Fruit fly (Drosophila melanogaster): ENCODE data around the gene PGRP-SB1.
A peak's percentile ranks its signal among the peaks of the same experiment; 100 is the strongest.

PGRP-SB1 gene

dm6 chr3L:16709673-16710257, 18.0 kb downstream of the PGRP-SB1 start:
- peak; percentile 7 for TF ChIP-seq gem (tag; optimal IDR thresholded peaks at IDR 0.05)
- TF ChIP-seq sim (GFP tag; IDR thresholded peaks at IDR 0.05) = no peak
- TF ChIP-seq CG3163 (GFP tag; optimal IDR thresholded peaks at IDR 0.05) = no peak
- TF ChIP-seq Fer3 (tag; optimal IDR thresholded peaks at IDR 0.05) = no peak
- TF ChIP-seq chinmo (GFP tag; IDR thresholded peaks at IDR 0.05; ENCODE audit: partially characterized antibody) = peak; percentile 87
- no peak for TF ChIP-seq pb (GFP tag; optimal IDR thresholded peaks at IDR 0.05)
- no peak for TF ChIP-seq Sox100B (GFP tag; optimal IDR thresholded peaks at IDR 0.05)
- no peak for TF ChIP-seq psq (GFP tag; optimal IDR thresholded peaks at IDR 0.05)
- no peak for TF ChIP-seq GATAe (GFP tag; conservative IDR thresholded peaks at IDR 0.05)
- TF ChIP-seq CG16779 (GFP tag; IDR thresholded peaks at IDR 0.05) = no peak
- TF ChIP-seq crol (GFP tag; IDR thresholded peaks at IDR 0.05) = no peak
- no peak for TF ChIP-seq D (optimal IDR thresholded peaks at IDR 0.05)
- TF ChIP-seq D (GFP tag; optimal IDR thresholded peaks at IDR 0.05) = no peak
- no peak for TF ChIP-seq CG6254 (GFP tag; optimal IDR thresholded peaks at IDR 0.05)
- peak; percentile 85 for TF ChIP-seq CG11696 (GFP tag; IDR thresholded peaks at IDR 0.05)
- TF ChIP-seq CG4282 (GFP tag; optimal IDR thresholded peaks at IDR 0.05) = no peak
- peak; percentile 8; the same call in 1 of the 2 replicates for TF ChIP-seq vvl (GFP tag; IDR thresholded peaks at IDR 0.05)
- no peak for TF ChIP-seq CG7271 (tag; optimal IDR thresholded peaks at IDR 0.05)
- no peak for TF ChIP-seq Opbp (GFP tag; IDR thresholded peaks at IDR 0.05; ENCODE audit: partially characterized antibody)
- TF ChIP-seq H2.0 (GFP tag; IDR thresholded peaks at IDR 0.05) = 0 out of 2 replicates have a peak, but pooled peaks have one; percentile 2
- no peak for TF ChIP-seq CG13894 (tag; optimal IDR thresholded peaks at IDR 0.05)
- TF ChIP-seq CG10321 (GFP tag; IDR thresholded peaks at IDR 0.05) = no peak
- no peak for TF ChIP-seq CG1529 (GFP tag; optimal IDR thresholded peaks at IDR 0.05)
- TF ChIP-seq CG18011 (GFP tag; optimal IDR thresholded peaks at IDR 0.05) = no peak
- TF ChIP-seq slou (GFP tag; optimal IDR thresholded peaks at IDR 0.05) = no peak
- no peak for TF ChIP-seq Nf-YB (GFP tag; optimal IDR thresholded peaks at IDR 0.05)
- peak; percentile 29; the same call in 1 of the 2 replicates for TF ChIP-seq CG9932 (GFP tag; IDR thresholded peaks at IDR 0.05)
- no peak for TF ChIP-seq CG15011 (GFP tag; optimal IDR thresholded peaks at IDR 0.05)
- TF ChIP-seq CG15073 (GFP tag; optimal IDR thresholded peaks at IDR 0.05) = no peak
- no peak for TF ChIP-seq ase (GFP tag; IDR thresholded peaks at IDR 0.05)
- no peak for TF ChIP-seq Hr39 (optimal IDR thresholded peaks at IDR 0.05)
- no peak for TF ChIP-seq p53 (GFP tag; optimal IDR thresholded peaks at IDR 0.05)
- no peak for TF ChIP-seq CG16863 (GFP tag; optimal IDR thresholded peaks at IDR 0.05)
- no peak for TF ChIP-seq Xbp1 (GFP tag; optimal IDR thresholded peaks at IDR 0.05)
- TF ChIP-seq toy (GFP tag; IDR thresholded peaks at IDR 0.05) = no peak
- TF ChIP-seq MBD-R2 (GFP tag; IDR thresholded peaks at IDR 0.05) = no peak
- 0 out of 3 replicates have a peak, but pooled peaks have one; percentile 11 for TF ChIP-seq CG16813 (GFP tag; IDR thresholded peaks at IDR 0.05; ENCODE audit: partially characterized antibody)
- no peak for TF ChIP-seq TFAM (GFP tag; optimal IDR thresholded peaks at IDR 0.05)
- no peak for TF ChIP-seq ssp (GFP tag; IDR thresholded peaks at IDR 0.05)
- TF ChIP-seq Rfx (GFP tag; IDR thresholded peaks at IDR 0.05) = peak; percentile 49
- no peak for TF ChIP-seq CG13287 (GFP tag; IDR thresholded peaks at IDR 0.05; ENCODE audit: partially characterized antibody)
- TF ChIP-seq CG10565 (GFP tag; optimal IDR thresholded peaks at IDR 0.05) = no peak
- TF ChIP-seq CG3995 (GFP tag; optimal IDR thresholded peaks at IDR 0.05) = no peak
- TF ChIP-seq CG32532 (GFP tag; IDR thresholded peaks at IDR 0.05) = peak; percentile 42
- no peak for TF ChIP-seq CG14014 (GFP tag; IDR thresholded peaks at IDR 0.05)
- TF ChIP-seq Mrtf (GFP tag; IDR thresholded peaks at IDR 0.05) = no peak
- TF ChIP-seq CG14050 (GFP tag; IDR thresholded peaks at IDR 0.05) = no peak
- no peak for TF ChIP-seq CG43689 (GFP tag; IDR thresholded peaks at IDR 0.05)
- TF ChIP-seq hkb (optimal IDR thresholded peaks at IDR 0.05) = no peak
- TF ChIP-seq hkb (GFP tag; IDR thresholded peaks at IDR 0.05) = peak; percentile 23; the same call in 1 of the 2 replicates
- TF ChIP-seq tin (GFP tag; optimal IDR thresholded peaks at IDR 0.05) = no peak
- no peak for TF ChIP-seq CG7556 (GFP tag; optimal IDR thresholded peaks at IDR 0.05)

All from whole organism, embryonic.